Fruit fly (Drosophila melanogaster) whole organism, embryonic: ENCODE data around the gene CG14383.

Experiments used
- Abd-B ChIP-seq: fragments of 200-800 bp; sonication (Bioruptor generic); optimal IDR thresholded peaks from 2 replicates; lab custom pipeline; 2018; ENCODE audit warnings: missing biosample characterization, mild to moderate bottlenecking, missing genetic modification characterization, moderate library complexity
- BEAF-32 ChIP-seq: fragments of 200-800 bp; sonication (Bioruptor generic); optimal IDR thresholded peaks from 3 replicates; lab custom pipeline; 2017; ENCODE audit warnings: missing biosample characterization, missing genetic modification characterization, mild to moderate bottlenecking, moderate library complexity, missing genetic modification reagents
- CG10267 ChIP-seq: fragments of 200-800 bp; sonication (Bioruptor generic); optimal IDR thresholded peaks from 2 replicates; lab custom pipeline; 2018; ENCODE audit warnings: missing biosample characterization, mild to moderate bottlenecking, missing genetic modification characterization, moderate library complexity
- CG10565 ChIP-seq: fragments of 200-800 bp; sonication (Bioruptor generic); optimal IDR thresholded peaks from 3 replicates; lab custom pipeline; 2016; ENCODE audit warnings: missing biosample characterization, mild to moderate bottlenecking, missing genetic modification characterization
- CG12071 ChIP-seq: fragments of 200-800 bp; sonication (Bioruptor generic); optimal IDR thresholded peaks from 3 replicates; lab custom pipeline; 2018; ENCODE audit warnings: missing biosample characterization, mild to moderate bottlenecking, missing genetic modification characterization
- CG1233 ChIP-seq: fragments of 200-800 bp; sonication (Bioruptor generic); optimal IDR thresholded peaks from 4 replicates; lab custom pipeline; 2018; ENCODE audit warnings: missing biosample characterization, mild to moderate bottlenecking, missing genetic modification characterization
- CG14014 ChIP-seq: fragments of 200-800 bp; sonication (Bioruptor generic); IDR thresholded peaks from 2 replicates; pipeline ENCODE4 v1.3.6; 2022; ENCODE audit warnings: missing biosample characterization, missing genetic modification characterization
- CG15269 ChIP-seq: fragments of 200-800 bp; sonication (Bioruptor generic); optimal IDR thresholded peaks from 2 replicates; lab custom pipeline; 2018; ENCODE audit warnings: missing biosample characterization, mild to moderate bottlenecking, missing genetic modification characterization, moderate library complexity
- CG15479 ChIP-seq: fragments of 200-800 bp; sonication (Bioruptor generic); optimal IDR thresholded peaks from 3 replicates; lab custom pipeline; 2019; ENCODE audit warnings: missing biosample characterization, mild to moderate bottlenecking, missing genetic modification characterization, moderate library complexity
- CG16863 ChIP-seq: fragments of 200-800 bp; sonication (Bioruptor generic); optimal IDR thresholded peaks from 3 replicates; lab custom pipeline; 2016; ENCODE audit warnings: missing biosample characterization, missing genetic modification characterization
- CG17359 ChIP-seq: fragments of 200-800 bp; sonication (Bioruptor generic); optimal IDR thresholded peaks from 3 replicates; lab custom pipeline; 2018; ENCODE audit warnings: missing biosample characterization, mild to moderate bottlenecking, missing genetic modification characterization, moderate library complexity
- CG17568 ChIP-seq: fragments of 200-800 bp; sonication (Bioruptor generic); optimal IDR thresholded peaks from 2 replicates; lab custom pipeline; 2018; ENCODE audit warnings: missing biosample characterization, mild to moderate bottlenecking, missing genetic modification characterization, moderate library complexity
- CG17802 ChIP-seq: fragments of 200-800 bp; sonication (Bioruptor generic); optimal IDR thresholded peaks from 2 replicates; lab custom pipeline; 2018; ENCODE audit warnings: missing biosample characterization, mild to moderate bottlenecking, missing genetic modification characterization, moderate library complexity
- CG18262 ChIP-seq: fragments of 200-800 bp; optimal IDR thresholded peaks from 3 replicates; lab custom pipeline; 2019; ENCODE audit warnings: missing biosample characterization, mild to moderate bottlenecking, missing genetic modification characterization, moderate library complexity
- CG3163 ChIP-seq: fragments of 200-800 bp; sonication (Bioruptor generic); optimal IDR thresholded peaks from 3 replicates; lab custom pipeline; 2016; ENCODE audit warnings: missing biosample characterization, missing genetic modification characterization
- CG32532 ChIP-seq: fragments of 200-800 bp; sonication (Bioruptor generic); IDR thresholded peaks from 2 replicates; pipeline ENCODE4 v1.3.6; 2022; ENCODE audit warnings: missing biosample characterization, missing genetic modification characterization
- CG4707 ChIP-seq: fragments of 200-800 bp; sonication (Bioruptor generic); optimal IDR thresholded peaks from 2 replicates; lab custom pipeline; 2018; ENCODE audit warnings: missing biosample characterization, mild to moderate bottlenecking, missing genetic modification characterization, moderate library complexity
- CG9817 ChIP-seq: fragments of 200-800 bp; sonication (Bioruptor generic); optimal IDR thresholded peaks from 2 replicates; lab custom pipeline; 2018; ENCODE audit warnings: missing biosample characterization, mild to moderate bottlenecking, missing genetic modification characterization, moderate library complexity
- Chrac-16 ChIP-seq: fragments of 200-800 bp; sonication (Bioruptor generic); optimal IDR thresholded peaks from 3 replicates; lab custom pipeline; 2016; ENCODE audit warnings: missing biosample characterization, missing genetic modification characterization
- D19B ChIP-seq: fragments of 200-800 bp; sonication (Bioruptor generic); optimal IDR thresholded peaks from 2 replicates; lab custom pipeline; 2017; ENCODE audit warnings: missing biosample characterization, mild to moderate bottlenecking, missing genetic modification characterization
- Dip3 ChIP-seq: fragments of 200-800 bp; sonication (Bioruptor generic); optimal IDR thresholded peaks from 3 replicates; lab custom pipeline; 2016; ENCODE audit warnings: missing biosample characterization, missing genetic modification characterization
- Dll ChIP-seq: fragments of 200-800 bp; sonication (Bioruptor generic); IDR thresholded peaks from 4 replicates; pipeline ENCODE4 v1.3.6; 2022; ENCODE audit warnings: missing biosample characterization, missing genetic modification characterization; ENCODE audit not compliant: partially characterized antibody
- Elba2 ChIP-seq: fragments of 200-800 bp; sonication (Bioruptor generic); optimal IDR thresholded peaks from 3 replicates; lab custom pipeline; 2016; ENCODE audit warnings: missing biosample characterization, missing genetic modification characterization
- Hmr ChIP-seq: fragments of 200-800 bp; sonication (Bioruptor generic); optimal IDR thresholded peaks from 3 replicates; lab custom pipeline; 2017; ENCODE audit warnings: mild to moderate bottlenecking, missing biosample characterization, missing genetic modification reagents, missing genetic modification characterization
- Med ChIP-seq: fragments of 200-800 bp; sonication (Bioruptor generic); peaks from one replicate; lab custom pipeline; 2016; ENCODE audit warnings: missing biosample characterization, missing genetic modification characterization, mild to moderate bottlenecking, inconsistent platforms, moderate library complexity
- NK7.1 ChIP-seq: fragments of 200-800 bp; sonication (Bioruptor generic); optimal IDR thresholded peaks from 3 replicates; lab custom pipeline; 2016; ENCODE audit warnings: missing biosample characterization, missing genetic modification characterization
- Taf1 ChIP-seq: fragments of 200-800 bp; sonication (Bioruptor generic); IDR thresholded peaks from 2 replicates; pipeline ENCODE4 v1.3.6; 2022; ENCODE audit warnings: missing biosample characterization, missing genetic modification characterization
- Tbp ChIP-seq: fragments of >200 bp; optimal IDR thresholded peaks from 2 replicates; lab custom pipeline; 2018; ENCODE audit warnings: missing biosample characterization, missing genetic modification characterization
- YL-1 ChIP-seq: fragments of 200-800 bp; sonication (Bioruptor generic); optimal IDR thresholded peaks from 3 replicates; lab custom pipeline; 2017; ENCODE audit warnings: missing biosample characterization, mild to moderate bottlenecking, missing genetic modification characterization
- aop ChIP-seq: fragments of 200-800 bp; sonication (Bioruptor generic); IDR thresholded peaks from 2 replicates; pipeline ENCODE4 v1.3.6; 2022; ENCODE audit warnings: missing biosample characterization, missing genetic modification characterization
- ato ChIP-seq: fragments of 200-800 bp; sonication (Bioruptor generic); IDR thresholded peaks from 2 replicates; pipeline ENCODE4 v1.3.6; 2022; ENCODE audit warnings: missing biosample characterization, missing genetic modification characterization; ENCODE audit not compliant: partially characterized antibody
- bab2 ChIP-seq: fragments of 200-800 bp; sonication (Bioruptor generic); optimal IDR thresholded peaks from 2 replicates; lab custom pipeline; 2016; ENCODE audit warnings: missing biosample characterization, missing genetic modification characterization
- crol ChIP-seq: fragments of 200-800 bp; sonication (Bioruptor generic); IDR thresholded peaks from 2 replicates; pipeline ENCODE4 v1.3.6; 2022; ENCODE audit warnings: missing biosample characterization, missing genetic modification characterization
- dysf ChIP-seq: fragments of 200-800 bp; sonication (Bioruptor generic); IDR thresholded peaks from 3 replicates; pipeline ENCODE4 v1.3.6; 2022; ENCODE audit warnings: missing biosample characterization, missing genetic modification characterization
- gcm2 ChIP-seq: fragments of 200-800 bp; sonication (Bioruptor generic); optimal IDR thresholded peaks from 2 replicates; lab custom pipeline; 2016; ENCODE audit warnings: missing biosample characterization, missing genetic modification characterization
- gsb ChIP-seq: fragments of 200-800 bp; sonication (Bioruptor generic); IDR thresholded peaks from 2 replicates; pipeline ENCODE4 v1.3.6; 2022; ENCODE audit warnings: missing biosample characterization, missing genetic modification characterization
- gt ChIP-seq: fragments of 200-800 bp; sonication (Bioruptor generic); IDR thresholded peaks from 2 replicates; pipeline ENCODE4 v1.3.6; 2022; ENCODE audit warnings: missing biosample characterization, missing genetic modification characterization
- lola ChIP-seq, 3 experiments: fragments of >200 bp in 2 of 3; fragments of 200-800 bp in 1 of 3; sonication (Bioruptor generic) in 1 of 3; optimal IDR thresholded peaks; 2 replicates each; lab custom pipeline; 2017 to 2019; ENCODE audit warnings: missing biosample characterization in 3 of 3, missing genetic modification characterization in 3 of 3, mild to moderate bottlenecking in 1 of 3, moderate library complexity in 1 of 3
- nerfin-1 ChIP-seq: fragments of 200-800 bp; sonication (Bioruptor generic); optimal IDR thresholded peaks from 3 replicates; lab custom pipeline; 2019; ENCODE audit warnings: missing biosample characterization, mild to moderate bottlenecking, missing genetic modification characterization, moderate library complexity
- p53 ChIP-seq: fragments of 200-800 bp; sonication (Bioruptor generic); optimal IDR thresholded peaks from 2 replicates; lab custom pipeline; 2016; ENCODE audit warnings: missing biosample characterization, missing genetic modification characterization
- psq ChIP-seq: fragments of 200-800 bp; sonication (Bioruptor generic); optimal IDR thresholded peaks from 2 replicates; lab custom pipeline; 2017; ENCODE audit warnings: missing biosample characterization, missing genetic modification characterization
- ro ChIP-seq: fragments of 200-800 bp; sonication (Bioruptor generic); IDR thresholded peaks from 2 replicates; pipeline ENCODE4 v1.3.6; 2022; ENCODE audit warnings: missing biosample characterization, missing genetic modification characterization
- sima ChIP-seq: fragments of 200-800 bp; sonication (Bioruptor generic); optimal IDR thresholded peaks from 2 replicates; lab custom pipeline; 2016; ENCODE audit warnings: missing biosample characterization, missing genetic modification characterization
- sr ChIP-seq: fragments of 200-800 bp; sonication (Bioruptor generic); IDR thresholded peaks from 3 replicates; pipeline ENCODE4 v1.3.6; 2022; ENCODE audit warnings: missing biosample characterization, missing genetic modification characterization
- stwl ChIP-seq: fragments of 200-800 bp; sonication (Bioruptor generic); optimal IDR thresholded peaks from 3 replicates; lab custom pipeline; 2018; ENCODE audit warnings: missing biosample characterization, mild to moderate bottlenecking, missing genetic modification characterization, moderate library complexity
- tio ChIP-seq: fragments of 200-800 bp; sonication (Bioruptor generic); optimal IDR thresholded peaks from 2 replicates; lab custom pipeline; 2017; ENCODE audit warnings: missing biosample characterization, missing genetic modification characterization, inconsistent platforms
- vfl ChIP-seq: fragments of 200-800 bp; sonication (Bioruptor generic); optimal IDR thresholded peaks from 2 replicates; lab custom pipeline; 2016; ENCODE audit warnings: missing biosample characterization, missing genetic modification characterization
- z ChIP-seq: fragments of 200-800 bp; sonication (Bioruptor generic); IDR thresholded peaks from 3 replicates; pipeline ENCODE4 v1.3.6; 2022; ENCODE audit warnings: missing biosample characterization, missing genetic modification characterization
- zen2 ChIP-seq: fragments of 200-800 bp; sonication (Bioruptor generic); IDR thresholded peaks from 3 replicates; pipeline ENCODE4 v1.3.6; 2022; ENCODE audit warnings: missing biosample characterization, missing genetic modification characterization; ENCODE audit not compliant: partially characterized antibody

Gene CG14383

dm6 chr3R:13015811-13016766, 27.8 kb upstream of the CG14383 start (continued):
- TF ChIP-seq YL-1 (GFP tag; lab: Kevin White, UChicago) (no peak), p53 (GFP tag; lab: Kevin White, UChicago) (no peak), psq (no peak), CG9817 (tag; lab: Kevin White, UChicago) (no peak), nerfin-1 (tag; lab: Kevin White, UChicago) (no peak), Dll (GFP tag; lab: Robert Waterston, UW) (no peak), crol (GFP tag; lab: Robert Waterston, UW) (no peak; the same call in none of the 2 replicates), Abd-B (GFP tag; lab: Kevin White, UChicago) (no peak), aop (no peak), CG12071 (GFP tag; lab: Kevin White, UChicago) (no peak), NK7.1 (no peak), CG10565 (no peak), Taf1 (no peak), sima (GFP tag; lab: Kevin White, UChicago) (no peak), CG17802 (tag; lab: Kevin White, UChicago) (no peak), zen2 (GFP tag; lab: Robert Waterston, UW) (no peak), Hmr (GFP tag; lab: Kevin White, UChicago) (peak; percentile 40), CG4707 (GFP tag; lab: Kevin White, UChicago) (no peak), CG16863 (GFP tag; lab: Kevin White, UChicago) (no peak), CG15269 (no peak), CG17568 (GFP tag; lab: Kevin White, UChicago) (no peak), gt (GFP tag; lab: Robert Waterston, UW) (no peak), CG3163 (GFP tag; lab: Kevin White, UChicago) (no peak), Tbp (GFP tag; lab: Kevin White, UChicago) (peak; percentile 30), CG18262 (tag; lab: Kevin White, UChicago) (no peak), Chrac-16 (no peak), ro (GFP tag; lab: Robert Waterston, UW) (no peak), bab2 (no peak), CG32532 (GFP tag; lab: Robert Waterston, UW) (peak; percentile 55), dysf (GFP tag; lab: Robert Waterston, UW) (peak; percentile 29; the same call in 1 of the 3 replicates), gsb (no peak), lola (GFP tag; optimal IDR thresholded peaks at IDR 0.05; lab: Kevin White, UChicago) (no peak), z (GFP tag; lab: Robert Waterston, UW) (no peak), CG17359 (no peak), Elba2 (GFP tag; lab: Kevin White, UChicago) (no peak), CG14014 (GFP tag; lab: Robert Waterston, UW) (no peak), stwl (tag; lab: Kevin White, UChicago) (no peak), sr (GFP tag; lab: Robert Waterston, UW) (no peak), BEAF-32 (GFP tag; lab: Kevin White, UChicago) (no peak), vfl (GFP tag; lab: Kevin White, UChicago) (no peak), ato (GFP tag; lab: Robert Waterston, UW) (no peak), Dip3 (GFP tag; lab: Kevin White, UChicago) (no peak), gcm2 (GFP tag; lab: Kevin White, UChicago) (no peak), Med (GFP tag; lab: Kevin White, UChicago) (peak; percentile 82), D19B (GFP tag; lab: Kevin White, UChicago) (no peak), tio (no peak), CG15479 (GFP tag; lab: Kevin White, UChicago) (no peak), CG10267 (tag; lab: Kevin White, UChicago) (no peak), CG1233 (GFP tag; lab: Kevin White, UChicago) (peak; percentile 23)
